Fruit fly (Drosophila melanogaster) whole organism, prepupa: ENCODE measurements around the gene Hsp27.

Experiments
- Blimp-1 ChIP-seq: fragments of 200-800 bp; sonication (Bioruptor generic); optimal IDR thresholded peaks from 3 replicates; lab custom pipeline; 2017; ENCODE audit warnings: missing biosample characterization, missing genetic modification characterization, mild to moderate bottlenecking, moderate library complexity, missing genetic modification reagents
- CG10669 ChIP-seq: fragments of 200-800 bp; sonication (Bioruptor generic); optimal IDR thresholded peaks from 3 replicates; lab custom pipeline; 2018; ENCODE audit warnings: missing biosample characterization, mild to moderate bottlenecking, missing genetic modification characterization, moderate library complexity
- CG11294 ChIP-seq: fragments of 200-800 bp; sonication (Bioruptor generic); IDR thresholded peaks from 2 replicates; pipeline ENCODE4 v1.3.6; 2022; ENCODE audit warnings: missing biosample characterization, missing genetic modification characterization
- CG11762 ChIP-seq: fragments of 200-800 bp; sonication (Bioruptor generic); optimal IDR thresholded peaks from 3 replicates; lab custom pipeline; 2016; ENCODE audit warnings: missing biosample characterization, missing genetic modification characterization; ENCODE audit not compliant: insufficient read depth
- CG11902 ChIP-seq: fragments of 200-800 bp; sonication (Bioruptor generic); optimal IDR thresholded peaks from 3 replicates; lab custom pipeline; 2016; ENCODE audit warnings: missing biosample characterization, missing genetic modification characterization
- CG15336 ChIP-seq: fragments of 200-800 bp; sonication (Bioruptor generic); IDR thresholded peaks from 2 replicates; pipeline ENCODE4 v1.3.6; 2022; ENCODE audit warnings: missing biosample characterization, missing genetic modification characterization
- CG1621 ChIP-seq: fragments of 200-800 bp; sonication (Bioruptor generic); optimal IDR thresholded peaks from 3 replicates; lab custom pipeline; 2018; ENCODE audit warnings: missing biosample characterization, mild to moderate bottlenecking, missing genetic modification characterization
- CG16779 ChIP-seq: fragments of 200-800 bp; sonication (Bioruptor generic); optimal IDR thresholded peaks from 3 replicates; lab custom pipeline; 2017; ENCODE audit warnings: missing biosample characterization, mild to moderate bottlenecking, missing genetic modification characterization
- CG3032 ChIP-seq: fragments of 200-800 bp; optimal IDR thresholded peaks from 2 replicates; lab custom pipeline; 2019; ENCODE audit warnings: missing biosample characterization, mild to moderate bottlenecking, missing genetic modification characterization, moderate library complexity
- CG31627 ChIP-seq: fragments of 200-800 bp; sonication (Bioruptor generic); optimal IDR thresholded peaks from 3 replicates; lab custom pipeline; 2016; ENCODE audit warnings: missing biosample characterization, missing genetic modification characterization
- CG34406 ChIP-seq: fragments of 200-800 bp; sonication (Bioruptor generic); optimal IDR thresholded peaks from 3 replicates; lab custom pipeline; 2016; ENCODE audit warnings: missing biosample characterization, missing genetic modification characterization
- CG3919 ChIP-seq: fragments of 200-800 bp; sonication (Bioruptor generic); optimal IDR thresholded peaks from 3 replicates; lab custom pipeline; 2016; ENCODE audit warnings: missing biosample characterization, missing genetic modification characterization
- CG4318 ChIP-seq: fragments of 200-800 bp; sonication (Bioruptor generic); optimal IDR thresholded peaks from 3 replicates; lab custom pipeline; 2017; ENCODE audit warnings: missing biosample characterization, mild to moderate bottlenecking, missing genetic modification characterization
- CG6163 ChIP-seq: fragments of 200-800 bp; sonication (Bioruptor generic); IDR thresholded peaks from 3 replicates; pipeline ENCODE4 v1.3.6; 2022; ENCODE audit warnings: missing biosample characterization, missing genetic modification characterization
- CG6276 ChIP-seq: fragments of 200-800 bp; sonication (Bioruptor generic); optimal IDR thresholded peaks from 2 replicates; lab custom pipeline; 2017; ENCODE audit warnings: missing biosample characterization, mild to moderate bottlenecking, missing genetic modification characterization
- CG6792 ChIP-seq: fragments of 200-800 bp; sonication (Bioruptor generic); optimal IDR thresholded peaks from 3 replicates; lab custom pipeline; 2016; ENCODE audit warnings: missing biosample characterization, missing genetic modification characterization
- CG6808 ChIP-seq: fragments of 200-800 bp; sonication (Bioruptor generic); optimal IDR thresholded peaks from 3 replicates; lab custom pipeline; 2017; ENCODE audit warnings: missing biosample characterization, missing genetic modification characterization, mild to moderate bottlenecking, moderate library complexity, missing genetic modification reagents
- CG6854 ChIP-seq: fragments of 200-800 bp; sonication (Bioruptor generic); optimal IDR thresholded peaks from 2 replicates; lab custom pipeline; 2017; ENCODE audit warnings: missing biosample characterization, mild to moderate bottlenecking, missing genetic modification characterization
- CG7368 ChIP-seq: fragments of 200-800 bp; sonication (Bioruptor generic); optimal IDR thresholded peaks from 3 replicates; lab custom pipeline; 2016; ENCODE audit warnings: missing biosample characterization, missing genetic modification characterization
- CG8119 ChIP-seq: fragments of 200-800 bp; sonication (Bioruptor generic); IDR thresholded peaks from 3 replicates; pipeline ENCODE4 v1.3.6; 2022; ENCODE audit warnings: missing biosample characterization, missing genetic modification characterization
- CG8319 ChIP-seq: fragments of 200-800 bp; sonication (Bioruptor generic); optimal IDR thresholded peaks from 3 replicates; lab custom pipeline; 2016; ENCODE audit warnings: missing biosample characterization, missing genetic modification characterization
- CG9139 ChIP-seq: fragments of 200-800 bp; sonication (Bioruptor generic); optimal IDR thresholded peaks from 3 replicates; lab custom pipeline; 2017; ENCODE audit warnings: missing biosample characterization, mild to moderate bottlenecking, missing genetic modification characterization
- Eip78C ChIP-seq: fragments of 200-800 bp; sonication (Bioruptor generic); peaks from one replicate; lab custom pipeline; 2016; ENCODE audit warnings: missing biosample characterization, missing genetic modification characterization
- Eip93F ChIP-seq: fragments of 200-800 bp; sonication (Bioruptor generic); optimal IDR thresholded peaks from 2 replicates; lab custom pipeline; 2016; ENCODE audit warnings: missing biosample characterization, mild to moderate bottlenecking, missing genetic modification characterization
- Ets21C ChIP-seq: fragments of 200-800 bp; sonication (Bioruptor generic); optimal IDR thresholded peaks from 3 replicates; lab custom pipeline; 2016; ENCODE audit warnings: missing biosample characterization, missing genetic modification characterization
- Ets96B ChIP-seq: fragments of 200-800 bp; optimal IDR thresholded peaks from 2 replicates; lab custom pipeline; 2019; ENCODE audit warnings: missing biosample characterization, mild to moderate bottlenecking, missing genetic modification characterization, moderate library complexity
- Gug ChIP-seq: fragments of 200-800 bp; sonication (Bioruptor generic); IDR thresholded peaks from 2 replicates; pipeline ENCODE4 v1.3.6; 2022; ENCODE audit warnings: missing biosample characterization, missing genetic modification characterization
- Hr38 ChIP-seq: sonication (Bioruptor generic); optimal IDR thresholded peaks from 2 replicates; lab custom pipeline; 2016; ENCODE audit warnings: missing biosample characterization, missing genetic modification characterization
- Hr39 ChIP-seq: fragments of 200-800 bp; sonication (Bioruptor generic); optimal IDR thresholded peaks from 2 replicates; lab custom pipeline; 2016; ENCODE audit warnings: missing biosample characterization, missing genetic modification characterization
- Hr4 ChIP-seq: fragments of 200-800 bp; sonication (Bioruptor generic); optimal IDR thresholded peaks from 3 replicates; lab custom pipeline; 2016; ENCODE audit warnings: missing biosample characterization, missing genetic modification characterization
- Met ChIP-seq: fragments of 200-800 bp; sonication (Bioruptor generic); optimal IDR thresholded peaks from 3 replicates; lab custom pipeline; 2016; ENCODE audit warnings: missing biosample characterization, missing genetic modification characterization
- OdsH ChIP-seq: fragments of 200-800 bp; sonication (Bioruptor generic); optimal IDR thresholded peaks from 3 replicates; lab custom pipeline; 2016; ENCODE audit warnings: missing biosample characterization, missing genetic modification characterization
- Sox102F ChIP-seq: fragments of 200-800 bp; sonication (Bioruptor generic); optimal IDR thresholded peaks from 2 replicates; lab custom pipeline; 2016; ENCODE audit warnings: missing biosample characterization, mild to moderate bottlenecking, missing genetic modification characterization
- Sox14 ChIP-seq: fragments of 200-800 bp; sonication (Bioruptor generic); optimal IDR thresholded peaks from 3 replicates; lab custom pipeline; 2016; ENCODE audit warnings: missing biosample characterization, missing genetic modification characterization
- Sox15 ChIP-seq: fragments of 200-800 bp; sonication (Bioruptor generic); optimal IDR thresholded peaks from 3 replicates; lab custom pipeline; 2016; ENCODE audit warnings: missing biosample characterization, missing genetic modification characterization
- achi ChIP-seq: fragments of 200-800 bp; sonication (Bioruptor generic); optimal IDR thresholded peaks from 3 replicates; lab custom pipeline; 2016; ENCODE audit warnings: missing biosample characterization, missing genetic modification characterization
- cyc ChIP-seq: fragments of 200-800 bp; sonication (Bioruptor generic); optimal IDR thresholded peaks from 3 replicates; lab custom pipeline; 2016; ENCODE audit warnings: missing biosample characterization, missing genetic modification characterization
- dac ChIP-seq: fragments of 200-800 bp; sonication (Bioruptor generic); optimal IDR thresholded peaks from 2 replicates; lab custom pipeline; 2017; ENCODE audit warnings: missing biosample characterization, mild to moderate bottlenecking, missing genetic modification characterization
- dsx ChIP-seq: fragments of 200-800 bp; optimal IDR thresholded peaks from 3 replicates; lab custom pipeline; 2019; ENCODE audit warnings: missing biosample characterization, mild to moderate bottlenecking, missing genetic modification characterization, moderate library complexity; ENCODE audit not compliant: poor library complexity, severe bottlenecking
- eg ChIP-seq: fragments of 200-800 bp; sonication (Bioruptor generic); IDR thresholded peaks from 3 replicates; pipeline ENCODE4 v1.3.6; 2022; ENCODE audit warnings: missing biosample characterization, missing genetic modification characterization
- esn ChIP-seq: fragments of 200-800 bp; sonication (Bioruptor generic); optimal IDR thresholded peaks from 2 replicates; lab custom pipeline; 2016; ENCODE audit warnings: missing biosample characterization, mild to moderate bottlenecking, missing genetic modification characterization, moderate library complexity
- fd59A ChIP-seq: fragments of 200-800 bp; sonication (Bioruptor generic); optimal IDR thresholded peaks from 2 replicates; lab custom pipeline; 2017; ENCODE audit warnings: missing biosample characterization, mild to moderate bottlenecking, missing genetic modification characterization, missing genetic modification reagents
- fd85E ChIP-seq: fragments of 200-800 bp; sonication (Bioruptor generic); optimal IDR thresholded peaks from 3 replicates; lab custom pipeline; 2016; ENCODE audit warnings: missing biosample characterization, missing genetic modification characterization
- fkh ChIP-seq: fragments of 200-800 bp; sonication (Bioruptor generic); optimal IDR thresholded peaks from 3 replicates; lab custom pipeline; 2017; ENCODE audit warnings: missing biosample characterization, mild to moderate bottlenecking, missing genetic modification characterization, moderate library complexity
- lz ChIP-seq: fragments of 200-800 bp; sonication (Bioruptor generic); optimal IDR thresholded peaks from 3 replicates; lab custom pipeline; 2016; ENCODE audit warnings: missing biosample characterization, missing genetic modification characterization
- net ChIP-seq: fragments of 200-800 bp; sonication (Bioruptor generic); optimal IDR thresholded peaks from 3 replicates; lab custom pipeline; 2016; ENCODE audit warnings: missing biosample characterization, missing genetic modification characterization
- pdm3 ChIP-seq: fragments of 200-800 bp; sonication (Bioruptor generic); optimal IDR thresholded peaks from 3 replicates; lab custom pipeline; 2016; ENCODE audit warnings: missing biosample characterization, missing genetic modification characterization
- salr ChIP-seq, 2 experiments: fragments of 200-800 bp; sonication (Bioruptor generic); optimal IDR thresholded peaks; 3 replicates each; lab custom pipeline; 2016 to 2018; ENCODE audit warnings: missing biosample characterization in 2 of 2, missing genetic modification characterization in 2 of 2, mild to moderate bottlenecking in 1 of 2
- spab ChIP-seq: fragments of 200-800 bp; sonication (Bioruptor generic); optimal IDR thresholded peaks from 2 replicates; lab custom pipeline; 2017; ENCODE audit warnings: missing biosample characterization, mild to moderate bottlenecking, missing genetic modification characterization, missing genetic modification reagents
- topi ChIP-seq: fragments of 200-800 bp; sonication (Bioruptor generic); optimal IDR thresholded peaks from 3 replicates; lab custom pipeline; 2016; ENCODE audit warnings: missing biosample characterization, missing genetic modification characterization
- vri ChIP-seq: fragments of 200-800 bp; sonication (Bioruptor generic); optimal IDR thresholded peaks from 3 replicates; lab custom pipeline; 2016; ENCODE audit warnings: missing biosample characterization, mild to moderate bottlenecking, missing genetic modification characterization

The Hsp27 gene

dm6 chr3L:9399013-9399750 lies 15.3 kb downstream of the Hsp27 start, which contains the start of gene CG4080:
TSS of gene CG4080 (minus strand) at chr3L:9399227.
- TF ChIP-seq CG3032 (tag; lab: Kevin White, UChicago): no peak
- peak; percentile 30 for TF ChIP-seq CG1621
- no peak for TF ChIP-seq spab (GFP tag; lab: Kevin White, UChicago)
- no peak for TF ChIP-seq OdsH (GFP tag; lab: Kevin White, UChicago)
- peak; percentile 5 for TF ChIP-seq achi (GFP tag; lab: Kevin White, UChicago)
- TF ChIP-seq CG34406: no peak
- TF ChIP-seq CG10669 (GFP tag; lab: Kevin White, UChicago): no peak
- TF ChIP-seq Eip78C (GFP tag; lab: Kevin White, UChicago): peak; percentile 79
- no peak for TF ChIP-seq CG6163 (GFP tag; lab: Robert Waterston, UW)
- no peak for TF ChIP-seq CG9139
- TF ChIP-seq CG7368 (GFP tag; lab: Kevin White, UChicago): no peak
- no peak for TF ChIP-seq CG8319
- TF ChIP-seq CG11294 (GFP tag; lab: Robert Waterston, UW): no peak
- TF ChIP-seq lz (GFP tag; lab: Kevin White, UChicago): peak; percentile 37
- TF ChIP-seq fkh (GFP tag; lab: Kevin White, UChicago): peak; percentile 82
- no peak for TF ChIP-seq Sox15 (GFP tag; lab: Kevin White, UChicago)
- TF ChIP-seq CG11902 (GFP tag; lab: Kevin White, UChicago): no peak
- TF ChIP-seq CG6854: peak; percentile 9
- no peak for TF ChIP-seq CG4318 (GFP tag; lab: Kevin White, UChicago)
- no peak for TF ChIP-seq CG6276
- no peak for TF ChIP-seq dac (GFP tag; lab: Kevin White, UChicago)
- TF ChIP-seq fd59A (GFP tag; lab: Kevin White, UChicago): no peak
- peak; percentile 21 for TF ChIP-seq Sox14 (GFP tag; lab: Kevin White, UChicago)
- TF ChIP-seq esn (GFP tag; lab: Kevin White, UChicago): peak; percentile 61
- TF ChIP-seq CG11762: no peak
- TF ChIP-seq Hr39: no peak
- no peak for TF ChIP-seq Hr38 (GFP tag; lab: Kevin White, UChicago)
- TF ChIP-seq cyc: peak; percentile 31
- TF ChIP-seq net: no peak
- TF ChIP-seq topi (GFP tag; lab: Kevin White, UChicago): peak; percentile 46
- TF ChIP-seq pdm3: no peak
- no peak for TF ChIP-seq Hr4
- TF ChIP-seq vri (GFP tag; lab: Kevin White, UChicago): peak; percentile 40
- no peak for TF ChIP-seq Ets96B (tag; lab: Kevin White, UChicago)
- no peak for TF ChIP-seq Gug (GFP tag; lab: Robert Waterston, UW)
- no peak for TF ChIP-seq Ets21C (GFP tag; lab: Kevin White, UChicago)
- no peak for TF ChIP-seq CG6792 (GFP tag; lab: Kevin White, UChicago)
- no peak for TF ChIP-seq CG15336 (GFP tag; lab: Robert Waterston, UW)
- TF ChIP-seq Eip93F (GFP tag; lab: Kevin White, UChicago): peak; percentile 61
- peak; percentile 48 for TF ChIP-seq dsx (GFP tag; lab: Kevin White, UChicago)
- TF ChIP-seq CG8119 (GFP tag; lab: Robert Waterston, UW): no peak
- TF ChIP-seq CG16779 (tag; lab: Kevin White, UChicago): peak; percentile 43
- no peak for TF ChIP-seq CG31627 (GFP tag; lab: Kevin White, UChicago)
- TF ChIP-seq CG3919: no peak
- peak; percentile 64 for TF ChIP-seq Sox102F (GFP tag; lab: Kevin White, UChicago)
- no peak for TF ChIP-seq eg (GFP tag; lab: Robert Waterston, UW)
- peak; percentile 64 for TF ChIP-seq Met
- no peak for TF ChIP-seq CG6808
- no peak for TF ChIP-seq Blimp-1 (GFP tag; lab: Kevin White, UChicago)
- TF ChIP-seq fd85E (GFP tag; lab: Kevin White, UChicago): no peak
- TF ChIP-seq salr (GFP tag; optimal IDR thresholded peaks at IDR 0.05; lab: Kevin White, UChicago): no peak
